Fruit fly (Drosophila melanogaster) whole organism, embryonic: ENCODE data around the gene CG12814.

Experiments used
- Aef1 ChIP-seq: fragments of 200-800 bp; sonication (Bioruptor generic); IDR thresholded peaks from 3 replicates; pipeline ENCODE4 v1.3.6; 2022; ENCODE audit warnings: missing biosample characterization, missing genetic modification characterization
- Atf-2 ChIP-seq: fragments of 200-800 bp; sonication (Bioruptor generic); optimal IDR thresholded peaks from 2 replicates; lab custom pipeline; 2016; ENCODE audit warnings: missing biosample characterization, missing genetic modification characterization
- BEAF-32 ChIP-seq: fragments of 200-800 bp; sonication (Bioruptor generic); optimal IDR thresholded peaks from 3 replicates; lab custom pipeline; 2017; ENCODE audit warnings: missing biosample characterization, missing genetic modification characterization, mild to moderate bottlenecking, moderate library complexity, missing genetic modification reagents
- CG10209 ChIP-seq: fragments of 200-800 bp; sonication (Bioruptor generic); optimal IDR thresholded peaks from 3 replicates; lab custom pipeline; 2017; ENCODE audit warnings: missing biosample characterization, mild to moderate bottlenecking, missing genetic modification characterization, missing genetic modification reagents
- CG10654 ChIP-seq: fragments of 200-800 bp; sonication (Bioruptor generic); optimal IDR thresholded peaks from 2 replicates; lab custom pipeline; 2016; ENCODE audit warnings: missing biosample characterization, missing genetic modification characterization
- CG10979 ChIP-seq: fragments of 200-800 bp; sonication (Bioruptor generic); optimal IDR thresholded peaks from 2 replicates; lab custom pipeline; 2018; ENCODE audit warnings: missing biosample characterization, mild to moderate bottlenecking, missing genetic modification characterization, moderate library complexity
- CG13775 ChIP-seq: fragments of 200-800 bp; sonication (Bioruptor generic); optimal IDR thresholded peaks from 3 replicates; lab custom pipeline; 2017; ENCODE audit warnings: missing biosample characterization, mild to moderate bottlenecking, missing genetic modification characterization
- CG13894 ChIP-seq: fragments of 200-800 bp; sonication (Bioruptor generic); optimal IDR thresholded peaks from 3 replicates; lab custom pipeline; 2018; ENCODE audit warnings: missing biosample characterization, mild to moderate bottlenecking, missing genetic modification characterization, moderate library complexity
- CG16813 ChIP-seq: fragments of 200-800 bp; sonication (Bioruptor generic); IDR thresholded peaks from 3 replicates; pipeline ENCODE4 v1.3.6; 2022; ENCODE audit warnings: missing biosample characterization, missing genetic modification characterization; ENCODE audit not compliant: partially characterized antibody
- CG1832 ChIP-seq: fragments of 200-800 bp; sonication (Bioruptor generic); optimal IDR thresholded peaks from 2 replicates; lab custom pipeline; 2017; ENCODE audit warnings: missing biosample characterization, mild to moderate bottlenecking, missing genetic modification characterization, inconsistent platforms
- CG2202 ChIP-seq: fragments of 200-800 bp; sonication (Bioruptor generic); optimal IDR thresholded peaks from 2 replicates; lab custom pipeline; 2018; ENCODE audit warnings: missing biosample characterization, mild to moderate bottlenecking, missing genetic modification characterization
- CG3065 ChIP-seq: fragments of 200-800 bp; sonication (Bioruptor generic); optimal IDR thresholded peaks from 2 replicates; lab custom pipeline; 2016; ENCODE audit warnings: missing biosample characterization, missing genetic modification characterization
- CG33213 ChIP-seq: fragments of 200-800 bp; sonication (Bioruptor generic); optimal IDR thresholded peaks from 3 replicates; lab custom pipeline; 2016; ENCODE audit warnings: missing biosample characterization, missing genetic modification characterization
- CG3838 ChIP-seq: fragments of 200-800 bp; sonication (Bioruptor generic); optimal IDR thresholded peaks from 3 replicates; lab custom pipeline; 2016; ENCODE audit warnings: missing biosample characterization, missing genetic modification characterization
- CG6683 ChIP-seq: fragments of 200-800 bp; sonication (Bioruptor generic); optimal IDR thresholded peaks from 2 replicates; lab custom pipeline; 2017; ENCODE audit warnings: missing biosample characterization, mild to moderate bottlenecking, missing genetic modification characterization, missing genetic modification reagents
- CG7271 ChIP-seq: fragments of 200-800 bp; sonication (Bioruptor generic); optimal IDR thresholded peaks from 2 replicates; lab custom pipeline; 2018; ENCODE audit warnings: missing biosample characterization, mild to moderate bottlenecking, missing genetic modification characterization, moderate library complexity
- CG9727 ChIP-seq: fragments of 200-800 bp; sonication (Bioruptor generic); optimal IDR thresholded peaks from 3 replicates; lab custom pipeline; 2017; ENCODE audit warnings: missing biosample characterization, mild to moderate bottlenecking, missing genetic modification characterization
- CG9876 ChIP-seq: fragments of 200-800 bp; sonication (Bioruptor generic); optimal IDR thresholded peaks from 2 replicates; lab custom pipeline; 2016; ENCODE audit warnings: missing biosample characterization, missing genetic modification characterization
- Dfd ChIP-seq, 2 experiments: fragments of >200 bp; optimal IDR thresholded peaks; 2 replicates each; lab custom pipeline; 2017; ENCODE audit warnings: missing biosample characterization in 2 of 2, missing genetic modification characterization in 2 of 2
- Dp ChIP-seq: fragments of 200-800 bp; sonication (Bioruptor generic); optimal IDR thresholded peaks from 2 replicates; lab custom pipeline; 2018; ENCODE audit warnings: missing biosample characterization, mild to moderate bottlenecking, missing genetic modification characterization, moderate library complexity
- E2f2 ChIP-seq: fragments of 200-800 bp; sonication (Bioruptor generic); IDR thresholded peaks from 2 replicates; pipeline ENCODE4 v1.3.6; 2022; ENCODE audit warnings: missing biosample characterization, missing genetic modification characterization
- Eip74EF ChIP-seq, 2 experiments: fragments of 200-800 bp in 1 of 2; fragments of >200 bp in 1 of 2; sonication (Bioruptor generic) in 1 of 2; optimal IDR thresholded peaks; 2 replicates each; lab custom pipeline; 2017 to 2019; ENCODE audit warnings: missing biosample characterization in 2 of 2, missing genetic modification characterization in 2 of 2, mild to moderate bottlenecking in 1 of 2, moderate library complexity in 1 of 2
- Fer3 ChIP-seq: fragments of 200-800 bp; sonication (Bioruptor generic); optimal IDR thresholded peaks from 2 replicates; lab custom pipeline; 2018; ENCODE audit warnings: missing biosample characterization, mild to moderate bottlenecking, missing genetic modification characterization, moderate library complexity
- H2.0 ChIP-seq: fragments of 200-800 bp; sonication (Bioruptor generic); IDR thresholded peaks from 2 replicates; pipeline ENCODE4 v1.3.6; 2022; ENCODE audit warnings: missing biosample characterization, missing genetic modification characterization
- Kr ChIP-seq: fragments of 200-800 bp; sonication (Bioruptor generic); optimal IDR thresholded peaks from 2 replicates; lab custom pipeline; 2017; ENCODE audit warnings: missing biosample characterization, mild to moderate bottlenecking, missing genetic modification characterization
- MBD-R2 ChIP-seq: fragments of 200-800 bp; sonication (Bioruptor generic); IDR thresholded peaks from 2 replicates; pipeline ENCODE4 v1.3.6; 2022; ENCODE audit warnings: missing biosample characterization, missing genetic modification characterization
- Myb ChIP-seq: fragments of 200-800 bp; sonication (Bioruptor generic); optimal IDR thresholded peaks from 2 replicates; lab custom pipeline; 2016; ENCODE audit warnings: missing biosample characterization, missing genetic modification characterization
- NC2α ChIP-seq: fragments of 200-800 bp; sonication (Bioruptor generic); optimal IDR thresholded peaks from 2 replicates; lab custom pipeline; 2016; ENCODE audit warnings: missing biosample characterization, missing genetic modification characterization
- NfI ChIP-seq: fragments of 200-800 bp; sonication (Bioruptor generic); optimal IDR thresholded peaks from 3 replicates; lab custom pipeline; 2018; ENCODE audit warnings: missing biosample characterization, mild to moderate bottlenecking, missing genetic modification characterization, moderate library complexity
- Oaz ChIP-seq: fragments of 200-800 bp; sonication (Bioruptor generic); IDR thresholded peaks from 2 replicates; pipeline ENCODE4 v1.3.6; 2022; ENCODE audit warnings: missing biosample characterization, missing genetic modification characterization
- Usf ChIP-seq: fragments of 200-800 bp; sonication (Bioruptor generic); optimal IDR thresholded peaks from 2 replicates; lab custom pipeline; 2017; ENCODE audit warnings: missing genotype, missing biosample characterization, missing genetic modification characterization
- ase ChIP-seq: fragments of 200-800 bp; sonication (Bioruptor generic); IDR thresholded peaks from 3 replicates; pipeline ENCODE4 v1.3.6; 2022; ENCODE audit warnings: missing biosample characterization, missing genetic modification characterization
- ato ChIP-seq: fragments of 200-800 bp; sonication (Bioruptor generic); IDR thresholded peaks from 2 replicates; pipeline ENCODE4 v1.3.6; 2022; ENCODE audit warnings: missing biosample characterization, missing genetic modification characterization; ENCODE audit not compliant: partially characterized antibody
- bigmax ChIP-seq: fragments of 200-800 bp; sonication (Bioruptor generic); optimal IDR thresholded peaks from 2 replicates; lab custom pipeline; 2018; ENCODE audit warnings: missing biosample characterization, mild to moderate bottlenecking, missing genetic modification characterization
- cas ChIP-seq: fragments of 200-800 bp; sonication (Bioruptor generic); IDR thresholded peaks from 2 replicates; pipeline ENCODE4 v1.3.6; 2022; ENCODE audit warnings: missing biosample characterization, missing genetic modification characterization
- cwo ChIP-seq: fragments of 200-800 bp; sonication (Bioruptor generic); optimal IDR thresholded peaks from 3 replicates; lab custom pipeline; 2017; ENCODE audit warnings: missing biosample characterization, missing genetic modification characterization, mild to moderate bottlenecking, moderate library complexity, missing genetic modification reagents
- fd64A ChIP-seq: fragments of 200-800 bp; sonication (Bioruptor generic); optimal IDR thresholded peaks from 3 replicates; lab custom pipeline; 2018; ENCODE audit warnings: missing biosample characterization, mild to moderate bottlenecking, missing genetic modification characterization
- gfzf ChIP-seq: fragments of 200-800 bp; sonication (Bioruptor generic); optimal IDR thresholded peaks from 2 replicates; lab custom pipeline; 2016; ENCODE audit warnings: missing biosample characterization, mild to moderate bottlenecking, missing genetic modification characterization, moderate library complexity
- her ChIP-seq: fragments of 200-800 bp; sonication (Bioruptor generic); optimal IDR thresholded peaks from 2 replicates; lab custom pipeline; 2016; ENCODE audit warnings: missing biosample characterization, missing genetic modification characterization
- inv ChIP-seq: fragments of 200-800 bp; sonication (Bioruptor generic); IDR thresholded peaks from 2 replicates; pipeline ENCODE4 v1.3.6; 2022; ENCODE audit warnings: missing biosample characterization, missing genetic modification characterization; ENCODE audit not compliant: partially characterized antibody
- jumu ChIP-seq: fragments of 200-800 bp; sonication (Bioruptor generic); optimal IDR thresholded peaks from 3 replicates; lab custom pipeline; 2016; ENCODE audit warnings: missing biosample characterization, missing genetic modification characterization
- ken ChIP-seq: fragments of 200-800 bp; sonication (Bioruptor generic); IDR thresholded peaks from 3 replicates; pipeline ENCODE4 v1.3.6; 2022; ENCODE audit warnings: missing biosample characterization, missing genetic modification characterization
- nau ChIP-seq: fragments of 200-800 bp; sonication (Bioruptor generic); optimal IDR thresholded peaks from 3 replicates; lab custom pipeline; 2017; ENCODE audit warnings: missing biosample characterization, mild to moderate bottlenecking, missing genetic modification characterization, missing genetic modification reagents
- nmo ChIP-seq: fragments of 200-800 bp; sonication (Bioruptor generic); optimal IDR thresholded peaks from 2 replicates; lab custom pipeline; 2018; ENCODE audit warnings: missing biosample characterization, mild to moderate bottlenecking, missing genetic modification characterization, moderate library complexity
- seq ChIP-seq: fragments of 200-800 bp; sonication (Bioruptor generic); IDR thresholded peaks from 2 replicates; pipeline ENCODE4 v1.3.6; 2022; ENCODE audit warnings: missing biosample characterization, missing genetic modification characterization
- trh ChIP-seq: fragments of 200-800 bp; sonication (Bioruptor generic); optimal IDR thresholded peaks from 2 replicates; lab custom pipeline; 2016; ENCODE audit warnings: missing biosample characterization, missing genetic modification characterization
- twi ChIP-seq: fragments of 200-800 bp; optimal IDR thresholded peaks from 2 replicates; lab custom pipeline; 2019; ENCODE audit warnings: missing biosample characterization, mild to moderate bottlenecking, missing genetic modification characterization, moderate library complexity
- wdn ChIP-seq: fragments of 200-800 bp; sonication (Bioruptor generic); IDR thresholded peaks from 2 replicates; pipeline ENCODE4 v1.3.6; 2022; ENCODE audit warnings: missing biosample characterization, missing genetic modification characterization
- yki ChIP-seq: fragments of >200 bp; optimal IDR thresholded peaks from 3 replicates; lab custom pipeline; 2018
- z ChIP-seq: fragments of 200-800 bp; sonication (Bioruptor generic); IDR thresholded peaks from 3 replicates; pipeline ENCODE4 v1.3.6; 2022; ENCODE audit warnings: missing biosample characterization, missing genetic modification characterization

Gene CG12814

dm6 chr3R:10153957-10154685, 35.3 kb downstream of the CG12814 start (continued):
- TF ChIP-seq ase (GFP tag; lab: Robert Waterston, UW): peak; percentile 13; the same call in 1 of the 3 replicates
- no peak for TF ChIP-seq CG1832 (GFP tag; lab: Kevin White, UChicago)
- no peak for TF ChIP-seq CG9727 (GFP tag; lab: Kevin White, UChicago)
- no peak for TF ChIP-seq ato (GFP tag; lab: Robert Waterston, UW)
- TF ChIP-seq bigmax (GFP tag; lab: Kevin White, UChicago): no peak
- TF ChIP-seq inv (GFP tag; lab: Robert Waterston, UW): no peak
- TF ChIP-seq NfI (GFP tag; lab: Kevin White, UChicago): no peak
- no peak for TF ChIP-seq CG13775 (GFP tag; lab: Kevin White, UChicago)
- no peak for TF ChIP-seq trh (GFP tag; lab: Kevin White, UChicago)
- no peak for TF ChIP-seq wdn
- TF ChIP-seq Aef1 (GFP tag; lab: Robert Waterston, UW): peak; percentile 33; the same call in 1 of the 3 replicates
- TF ChIP-seq Dfd (GFP tag; optimal IDR thresholded peaks at IDR 0.05; lab: Kevin White, UChicago): no peak
- 0 out of 3 replicates have a peak, but pooled peaks have one; percentile 32 for TF ChIP-seq ken (GFP tag; lab: Robert Waterston, UW)
- TF ChIP-seq Dp (GFP tag; lab: Kevin White, UChicago): no peak
- TF ChIP-seq Fer3: no peak
- TF ChIP-seq CG3065 (GFP tag; lab: Kevin White, UChicago): no peak
- no peak for TF ChIP-seq her (GFP tag; lab: Kevin White, UChicago)
- TF ChIP-seq Myb: no peak
- no peak for TF ChIP-seq fd64A (GFP tag; lab: Kevin White, UChicago)
- no peak for TF ChIP-seq z (GFP tag; lab: Robert Waterston, UW)
- TF ChIP-seq Atf-2: no peak
- TF ChIP-seq seq (GFP tag; lab: Robert Waterston, UW): peak; percentile 19; the same call in 1 of the 2 replicates
- no peak for TF ChIP-seq CG6683 (GFP tag; lab: Kevin White, UChicago)
- TF ChIP-seq nau (GFP tag; lab: Kevin White, UChicago): no peak
- TF ChIP-seq cas (GFP tag; lab: Robert Waterston, UW): no peak
- no peak for TF ChIP-seq BEAF-32
- TF ChIP-seq cwo (GFP tag; lab: Kevin White, UChicago): no peak
- no peak for TF ChIP-seq CG13894 (tag; lab: Kevin White, UChicago)
- no peak for TF ChIP-seq CG10654 (GFP tag; lab: Kevin White, UChicago)
- no peak for TF ChIP-seq Eip74EF (GFP tag; optimal IDR thresholded peaks at IDR 0.05; lab: Kevin White, UChicago)
- no peak for TF ChIP-seq CG2202 (tag; lab: Kevin White, UChicago)
- TF ChIP-seq CG7271 (tag; lab: Kevin White, UChicago): no peak
- 0 out of 2 replicates have a peak, but pooled peaks have one; percentile 14 for TF ChIP-seq E2f2 (GFP tag; lab: Robert Waterston, UW)
- no peak for TF ChIP-seq CG3838 (GFP tag; lab: Kevin White, UChicago)
- no peak for TF ChIP-seq CG10209
- TF ChIP-seq nmo (GFP tag; lab: Kevin White, UChicago): no peak
- peak; percentile 14 for TF ChIP-seq CG10979
- no peak for TF ChIP-seq CG16813 (GFP tag; lab: Robert Waterston, UW)
- TF ChIP-seq Kr: no peak
- peak; percentile 58 for TF ChIP-seq H2.0 (GFP tag; lab: Robert Waterston, UW)
- TF ChIP-seq Oaz (GFP tag; lab: Robert Waterston, UW): peak; percentile 23; the same call in 1 of the 2 replicates
- TF ChIP-seq jumu: peak; percentile 19
- no peak for TF ChIP-seq NC2α (GFP tag; lab: Kevin White, UChicago)
- no peak for TF ChIP-seq twi (tag; lab: Kevin White, UChicago)
- no peak for TF ChIP-seq yki (lab: Kevin White, UChicago)
- TF ChIP-seq CG33213: no peak
- no peak for TF ChIP-seq MBD-R2 (GFP tag; lab: Robert Waterston, UW)
- no peak for TF ChIP-seq gfzf (GFP tag; lab: Kevin White, UChicago)
- TF ChIP-seq CG9876 (GFP tag; lab: Kevin White, UChicago): no peak
- no peak for TF ChIP-seq Usf (GFP tag; lab: Kevin White, UChicago)
